Worm (Caenorhabditis elegans): ENCODE data around the gene K03A1.4.

K03A1.4 gene

ce11 chrX:7298652-7299051, at the start of gene K03A1.4:
Gene K03A1.4, minus strand, starts transcription at chrX:7298752.
- TF ChIP-seq mec-3 (tag; optimal IDR thresholded peaks at IDR 0.05; ENCODE audit: borderline replicate concordance) (no peak), hlh-13 (GFP tag; optimal IDR thresholded peaks at IDR 0.05) (no peak)

DNA sequence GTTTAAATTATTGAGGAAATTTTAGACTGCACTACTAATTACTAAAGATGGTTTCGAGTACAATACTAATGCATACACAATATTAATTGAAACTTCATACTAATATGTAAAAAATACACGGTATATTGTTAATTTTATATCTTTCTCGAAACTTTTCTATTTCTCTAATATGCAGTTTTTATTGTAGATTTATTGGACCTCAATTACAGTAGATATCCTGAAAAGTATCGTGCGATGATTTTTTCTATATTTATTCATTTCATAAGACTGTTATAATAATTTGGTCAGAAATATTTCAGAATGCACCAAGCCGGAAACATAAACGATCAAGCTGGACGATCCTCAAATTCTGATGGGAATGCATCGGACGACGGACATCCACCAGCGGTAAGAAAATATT, 45.2 kb upstream of the K03A1.4 start, which contains the start of gene C07D8.5:
TSS of gene C07D8.5 (plus strand) at position 301 of the 400 bp plus-strand sequence.
- TF ChIP-seq unc-55 (GFP tag; optimal IDR thresholded peaks at IDR 0.05): no peak
- no peak for TF ChIP-seq ceh-45 (GFP tag; IDR thresholded peaks at IDR 0.05)
- TF ChIP-seq sdc-2 (tag; optimal IDR thresholded peaks at IDR 0.05): no peak
- no peak for TF ChIP-seq unc-86 (tag; optimal IDR thresholded peaks at IDR 0.05)
- TF ChIP-seq sox-2 (GFP tag; IDR thresholded peaks at IDR 0.05): no peak
- no peak for TF ChIP-seq ama-1 (optimal IDR thresholded peaks at IDR 0.05)
- no peak for TF ChIP-seq zip-5 (tag; optimal IDR thresholded peaks at IDR 0.05)
- no peak for TF ChIP-seq pag-3 (tag; optimal IDR thresholded peaks at IDR 0.05; ENCODE audit: borderline replicate concordance)
- TF ChIP-seq K09A11.1 (tag; optimal IDR thresholded peaks at IDR 0.05; ENCODE audit: insufficient read depth): no peak
- TF ChIP-seq unc-42 (tag; optimal IDR thresholded peaks at IDR 0.05): no peak
- TF ChIP-seq npax-4 (tag; optimal IDR thresholded peaks at IDR 0.05): no peak
- no peak for TF ChIP-seq Y22D7AL.16 (tag; optimal IDR thresholded peaks at IDR 0.05)
- no peak for TF ChIP-seq F13H6.1 (tag; optimal IDR thresholded peaks at IDR 0.05)
- no peak for TF ChIP-seq fkh-10 (GFP tag; optimal IDR thresholded peaks at IDR 0.05)
- no peak for TF ChIP-seq ceh-22 (tag; optimal IDR thresholded peaks at IDR 0.05)
- TF ChIP-seq ceh-19 (GFP tag; optimal IDR thresholded peaks at IDR 0.05): no peak

DNA sequence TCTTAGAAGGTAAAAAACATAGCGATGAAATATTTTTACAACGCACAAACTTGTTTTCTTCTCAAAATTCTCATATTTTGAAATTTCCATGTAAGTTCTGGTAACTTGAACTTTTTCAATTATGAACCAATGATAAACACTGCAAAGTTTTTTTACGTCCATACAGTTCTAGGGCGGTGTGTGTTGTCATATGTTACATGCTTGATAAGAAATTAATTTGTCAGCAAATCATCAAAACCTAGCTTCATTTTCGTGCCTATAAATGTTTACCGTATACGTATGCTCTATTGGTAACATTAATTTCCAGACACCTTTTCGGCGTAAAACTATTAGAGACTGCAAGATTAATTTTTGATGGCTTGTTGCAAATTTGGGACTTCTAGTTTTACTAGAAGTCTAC, 44.7 kb upstream of the K03A1.4 start:
- no peak for TF ChIP-seq Y22D7AL.16 (tag; optimal IDR thresholded peaks at IDR 0.05)

DNA sequence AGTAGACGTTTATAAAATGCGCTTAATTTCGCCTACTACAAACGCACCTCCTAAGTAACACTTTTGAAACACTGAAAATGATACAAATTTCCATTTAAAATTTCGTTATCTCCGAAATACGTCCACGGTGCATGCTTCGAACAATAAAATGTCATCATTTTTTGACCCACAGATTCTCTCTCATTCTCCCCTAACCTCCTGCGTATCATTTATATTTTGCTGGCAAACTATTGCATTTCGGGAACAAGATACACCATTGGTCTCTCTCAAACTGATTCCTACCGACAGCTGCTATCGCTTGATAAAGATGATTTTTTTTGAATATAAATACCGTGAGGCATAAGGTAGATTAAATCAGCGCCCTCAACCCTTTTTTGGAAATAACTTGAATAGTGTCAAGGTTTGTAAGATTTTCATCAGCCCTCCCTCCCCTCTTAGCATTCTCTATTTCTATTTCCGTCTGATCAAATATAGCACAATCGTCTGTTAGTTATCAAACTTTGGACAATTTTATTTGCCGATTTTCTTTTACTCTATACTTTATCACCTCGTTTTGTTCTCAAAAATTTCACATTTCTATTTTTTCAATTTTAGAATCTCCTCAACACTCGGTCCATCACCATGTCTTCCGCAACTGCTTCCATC, 42.5 kb upstream of the K03A1.4 start, which contains the start of gene C07D8.6:
TSS of gene C07D8.6 (plus strand) at position 595 of the 645 bp plus-strand sequence.
- peak; percentile 21 for TF ChIP-seq nfya-1 (tag; optimal IDR thresholded peaks at IDR 0.05)
- no peak for TF ChIP-seq C08G9.2 (tag; optimal IDR thresholded peaks at IDR 0.05)
- TF ChIP-seq ttx-3 (tag; optimal IDR thresholded peaks at IDR 0.05): no peak
- TF ChIP-seq elt-2 (tag; optimal IDR thresholded peaks at IDR 0.05): peak; percentile 64
- TF ChIP-seq dve-1 (tag; optimal IDR thresholded peaks at IDR 0.05): peak; percentile 4

ce11 chrX:7340394-7340793, 41.8 kb upstream of the K03A1.4 start:
- no peak for TF ChIP-seq sox-2 (GFP tag; IDR thresholded peaks at IDR 0.05)
- TF ChIP-seq ztf-16 (tag; optimal IDR thresholded peaks at IDR 0.05): no peak
- TF ChIP-seq ceh-2 (tag; optimal IDR thresholded peaks at IDR 0.05): no peak
- no peak for TF ChIP-seq ref-2 (tag; optimal IDR thresholded peaks at IDR 0.05)
- no peak for TF ChIP-seq hlh-8 (tag; optimal IDR thresholded peaks at IDR 0.05)
- no peak for TF ChIP-seq syd-9 (tag; optimal IDR thresholded peaks at IDR 0.05)
- no peak for TF ChIP-seq ahr-1 (tag; optimal IDR thresholded peaks at IDR 0.05)
- TF ChIP-seq gmeb-2 (tag; optimal IDR thresholded peaks at IDR 0.05): no peak
- no peak for TF ChIP-seq ceh-22 (tag; optimal IDR thresholded peaks at IDR 0.05)
- TF ChIP-seq hlh-13 (GFP tag; optimal IDR thresholded peaks at IDR 0.05): no peak
- TF ChIP-seq unc-86 (tag; optimal IDR thresholded peaks at IDR 0.05): no peak
- no peak for TF ChIP-seq ceh-24 (tag; optimal IDR thresholded peaks at IDR 0.05)
- no peak for TF ChIP-seq npax-4 (tag; optimal IDR thresholded peaks at IDR 0.05)
- TF ChIP-seq ceh-30 (tag; optimal IDR thresholded peaks at IDR 0.05): no peak
- TF ChIP-seq unc-42 (tag; optimal IDR thresholded peaks at IDR 0.05): no peak

DNA sequence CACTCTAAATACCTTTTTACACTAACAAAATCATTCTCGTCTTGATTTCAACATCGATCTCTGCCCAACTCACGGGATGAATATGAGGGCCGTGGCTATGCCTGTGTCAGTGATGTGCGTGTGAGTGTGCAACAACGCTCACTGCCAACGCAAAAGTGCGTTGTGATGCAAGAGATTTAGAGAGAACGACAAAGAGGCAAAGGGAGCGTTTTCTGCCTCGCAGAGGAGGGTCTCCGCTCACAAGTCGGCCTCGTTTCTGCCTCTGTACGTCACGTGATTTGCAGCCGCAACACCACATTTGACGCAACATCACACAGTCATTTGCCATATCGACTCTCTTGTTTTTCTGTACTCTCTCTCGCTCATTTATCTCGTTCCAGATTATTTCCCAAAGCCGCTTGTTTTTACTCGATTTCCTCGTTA, 35.8 kb upstream of the K03A1.4 start, which contains the start of gene epg-7:
TSS of gene epg-7 (plus strand) at position 413 of the 423 bp plus-strand sequence.
- TF ChIP-seq elt-2 (tag; optimal IDR thresholded peaks at IDR 0.05): peak; percentile 62
- peak; percentile 86 for TF ChIP-seq tbx-2 (tag; optimal IDR thresholded peaks at IDR 0.05)
- TF ChIP-seq tbx-7 (tag; optimal IDR thresholded peaks at IDR 0.05): no peak
- peak; percentile 17; the same call in 1 of the 2 replicates for TF ChIP-seq sox-2 (GFP tag; IDR thresholded peaks at IDR 0.05)
- TF ChIP-seq ceh-14 (tag; optimal IDR thresholded peaks at IDR 0.05): peak; percentile 41
- TF ChIP-seq hlh-30 (tag; optimal IDR thresholded peaks at IDR 0.05; ENCODE audit: insufficient read depth): peak; percentile 100
- TF ChIP-seq ceh-18 (tag; optimal IDR thresholded peaks at IDR 0.05): peak; percentile 88
- TF ChIP-seq unc-55 (GFP tag; optimal IDR thresholded peaks at IDR 0.05): peak; percentile 48
- TF ChIP-seq zip-5 (tag; optimal IDR thresholded peaks at IDR 0.05): no peak
- peak; percentile 81 for TF ChIP-seq rnt-1 (tag; optimal IDR thresholded peaks at IDR 0.05)
- no peak for TF ChIP-seq nhr-232 (tag; optimal IDR thresholded peaks at IDR 0.05)
- TF ChIP-seq unc-3 (GFP tag; conservative IDR thresholded peaks at IDR 0.05): peak; percentile 23; the same call in 1 of the 2 replicates
- peak; percentile 17 for TF ChIP-seq unc-3 (tag; optimal IDR thresholded peaks at IDR 0.05)
- peak; percentile 90 for TF ChIP-seq nfya-1 (tag; optimal IDR thresholded peaks at IDR 0.05)
- peak; percentile 71 for TF ChIP-seq unc-42 (tag; optimal IDR thresholded peaks at IDR 0.05)
- no peak for TF ChIP-seq ceh-30 (tag; optimal IDR thresholded peaks at IDR 0.05)
- TF ChIP-seq ahr-1 (tag; optimal IDR thresholded peaks at IDR 0.05): peak; percentile 7
- peak; percentile 74 for TF ChIP-seq F13H6.1 (tag; optimal IDR thresholded peaks at IDR 0.05)
- peak; percentile 65 for TF ChIP-seq sdc-2 (tag; optimal IDR thresholded peaks at IDR 0.05)

Measured in whole organism, late embryonic.